Worm (Caenorhabditis elegans): ENCODE measurements around the gene F46C5.4.
A peak's percentile ranks its signal among the peaks of the same experiment; 100 is the strongest.

Gene F46C5.4

ce11 chrII:8857074-8857473, 21.2 kb downstream of the F46C5.4 start:
- TF ChIP-seq F10E7.11 (tag; optimal IDR thresholded peaks at IDR 0.05) (no peak), ztf-3 (GFP tag; optimal IDR thresholded peaks at IDR 0.05) (no peak), K12H6.12 (tag; optimal IDR thresholded peaks at IDR 0.05) (no peak), unc-62 (GFP tag; optimal IDR thresholded peaks at IDR 0.05) (no peak), ceh-91 (GFP tag; IDR thresholded peaks at IDR 0.05) (no peak), rec-8 (tag; optimal IDR thresholded peaks at IDR 0.05) (no peak), zfh-2 (GFP tag; conservative IDR thresholded peaks at IDR 0.05) (no peak), ceh-27 (GFP tag; optimal IDR thresholded peaks at IDR 0.05) (no peak), lir-1 (GFP tag; conservative IDR thresholded peaks at IDR 0.05) (no peak), nhr-120 (GFP tag; IDR thresholded peaks at IDR 0.05) (no peak), F39B2.1 (GFP tag; IDR thresholded peaks at IDR 0.05) (no peak)

ce11 chrII:8859596-8859995, 23.7 kb downstream of the F46C5.4 start, which contains the start of gene snb-6:
Gene snb-6, minus strand, starts transcription at chrII:8859696.
- TF ChIP-seq ceh-40 (GFP tag; IDR thresholded peaks at IDR 0.05) (no peak), dpff-1 (tag; optimal IDR thresholded peaks at IDR 0.05) (no peak), B0019.2 (GFP tag; conservative IDR thresholded peaks at IDR 0.05) (no peak), ceh-27 (GFP tag; optimal IDR thresholded peaks at IDR 0.05) (no peak), nhr-179 (tag; optimal IDR thresholded peaks at IDR 0.05) (no peak), madf-3 (GFP tag; IDR thresholded peaks at IDR 0.05) (no peak), hlh-12 (tag; optimal IDR thresholded peaks at IDR 0.05) (no peak), F23B12.7 (tag; optimal IDR thresholded peaks at IDR 0.05; ENCODE audit: insufficient read depth) (no peak), ama-1 (optimal IDR thresholded peaks at IDR 0.05) (no peak), ama-1 (GFP tag; optimal IDR thresholded peaks at IDR 0.05) (no peak)

- TF ChIP-seq snpc-3.4 (tag; optimal IDR thresholded peaks at IDR 0.05) (no peak), B0035.1 (tag; optimal IDR thresholded peaks at IDR 0.05) (no peak), ZK185.1 (tag; optimal IDR thresholded peaks at IDR 0.05; ENCODE audit: poor library complexity, severe bottlenecking) (no peak), Y56A3A.18 (GFP tag; IDR thresholded peaks at IDR 0.05) (no peak), zim-3 (tag; optimal IDR thresholded peaks at IDR 0.05) (no peak), F57A8.1 (GFP tag; optimal IDR thresholded peaks at IDR 0.05) (no peak), ceh-79 (tag; optimal IDR thresholded peaks at IDR 0.05) (no peak), F57C9.4 (tag; optimal IDR thresholded peaks at IDR 0.05) (no peak)
Observed at ce11 chrII:8865078-8865477, 29.2 kb downstream of the F46C5.4 start, which contains the start of gene npr-20. Gene npr-20, minus strand, starts transcription at chrII:8865178.

ce11 chrII:8866844-8867243, 31.0 kb downstream of the F46C5.4 start:
- no peak for TF ChIP-seq let-526 (GFP tag; IDR thresholded peaks at IDR 0.05)
- TF ChIP-seq nhr-80 (tag; optimal IDR thresholded peaks at IDR 0.05): peak; percentile 78
- TF ChIP-seq ZK185.1 (tag; optimal IDR thresholded peaks at IDR 0.05; ENCODE audit: poor library complexity, severe bottlenecking): no peak

ce11 chrII:8873842-8874241, 38.0 kb downstream of the F46C5.4 start, which contains the start of gene T07D4.2:
Gene T07D4.2, minus strand, starts transcription at chrII:8873942.
- no peak for TF ChIP-seq ceh-100 (GFP tag; IDR thresholded peaks at IDR 0.05)
- TF ChIP-seq nhr-27 (tag; optimal IDR thresholded peaks at IDR 0.05): no peak
- no peak for TF ChIP-seq unc-130 (GFP tag; optimal IDR thresholded peaks at IDR 0.05)
- no peak for TF ChIP-seq nhr-120 (GFP tag; IDR thresholded peaks at IDR 0.05)
- no peak for TF ChIP-seq let-526 (GFP tag; IDR thresholded peaks at IDR 0.05)
- no peak for TF ChIP-seq xnd-1 (tag; optimal IDR thresholded peaks at IDR 0.05)
- no peak for TF ChIP-seq tlf-1 (GFP tag; optimal IDR thresholded peaks at IDR 0.05)
- no peak for TF ChIP-seq lsy-27 (tag; optimal IDR thresholded peaks at IDR 0.05; ENCODE audit: borderline replicate concordance, insufficient read depth)
- no peak for TF ChIP-seq F22D6.2 (tag; optimal IDR thresholded peaks at IDR 0.05)
- no peak for TF ChIP-seq madf-6 (GFP tag; IDR thresholded peaks at IDR 0.05)
- no peak for TF ChIP-seq lag-1 (GFP tag; IDR thresholded peaks at IDR 0.05)

Measured in whole organism, young adult.